Fruit fly (Drosophila melanogaster): ENCODE measurements around the gene idc.

- peak; percentile 76 for TF ChIP-seq pan (optimal IDR thresholded peaks at IDR 0.05)
- TF ChIP-seq psq (optimal IDR thresholded peaks at IDR 0.05), result no peak
- TF ChIP-seq Dll (optimal IDR thresholded peaks at IDR 0.05), result no peak
These were observed 32.1 kb upstream of the idc start for dm6 chr3R:19999474-19999873.
